Worm (Caenorhabditis elegans) whole organism, L4 larva: ENCODE measurements around the gene col-69.

ENCODE experiments used
- D1046.2 ChIP-seq: fragments of 200-800 bp; sonication (Bioruptor generic); IDR thresholded peaks from 2 replicates; pipeline ENCODE4 v1.3.6; 2022; ENCODE audit warnings: missing genetic modification characterization, missing compliant biosample characterization
- F10B5.3 ChIP-seq: sonication (generic microtip); optimal IDR thresholded peaks from 2 replicates; lab custom pipeline; 2016; ENCODE audit warnings: mild to moderate bottlenecking, missing genetic modification characterization, missing compliant biosample characterization
- F49E8.2 ChIP-seq: sonication (generic microtip); optimal IDR thresholded peaks from 2 replicates; lab custom pipeline; 2016; ENCODE audit warnings: missing compliant biosample characterization, mild to moderate bottlenecking, missing genetic modification characterization, borderline replicate concordance
- T20F7.1 ChIP-seq: fragments of 200-800 bp; sonication (Bioruptor generic); optimal IDR thresholded peaks from 2 replicates; lab custom pipeline; 2018; ENCODE audit warnings: mild to moderate bottlenecking, missing genetic modification characterization, missing compliant biosample characterization
- T26A8.4 ChIP-seq: fragments of 200-800 bp; sonication (Bioruptor generic); IDR thresholded peaks from 2 replicates; pipeline ENCODE4 v1.3.6; 2022; ENCODE audit warnings: missing genetic modification characterization, missing compliant biosample characterization
- Y105C5A.15 ChIP-seq: fragments of 200-800 bp; sonication (Bioruptor generic); IDR thresholded peaks from 2 replicates; pipeline ENCODE4 v1.3.6; 2022; ENCODE audit warnings: missing genetic modification characterization, missing compliant biosample characterization
- Y5F2A.4 ChIP-seq: fragments of 200-800 bp; sonication (Bioruptor generic); optimal IDR thresholded peaks from 2 replicates; lab custom pipeline; 2018; ENCODE audit warnings: mild to moderate bottlenecking, missing genetic modification characterization, missing compliant biosample characterization
- aha-1 ChIP-seq: fragments of 150-350 bp; peaks from one replicate; lab custom pipeline; 2014; ENCODE audit warnings: missing biosample characterization, missing genetic modification characterization
- aly-2 ChIP-seq: sonication (generic microtip); optimal IDR thresholded peaks from 2 replicates; lab custom pipeline; 2018; ENCODE audit warnings: missing biosample characterization, missing genetic modification characterization
- arid-1 ChIP-seq: fragments of 200-800 bp; sonication (Bioruptor generic); conservative IDR thresholded peaks from 2 replicates; pipeline ENCODE4 v1.3.6; 2022; ENCODE audit warnings: missing genetic modification reagents, missing genetic modification characterization, missing compliant biosample characterization
- ceh-20 ChIP-seq: fragments of 200-800 bp; sonication (Bioruptor generic); IDR thresholded peaks from 2 replicates; pipeline ENCODE4 v1.3.6; 2022; ENCODE audit warnings: missing genetic modification reagents, missing genetic modification characterization, missing compliant biosample characterization
- cey-2 ChIP-seq: sonication (generic microtip); optimal IDR thresholded peaks from 3 replicates; lab custom pipeline; 2017; ENCODE audit warnings: missing genetic modification characterization, mild to moderate bottlenecking, missing compliant biosample characterization, antibody characterized with exemption, borderline replicate concordance; ENCODE audit not compliant: insufficient read depth
- daf-12 ChIP-seq: fragments of 150-350 bp; optimal IDR thresholded peaks from 2 replicates; lab custom pipeline; 2014; ENCODE audit warnings: missing biosample characterization, missing genetic modification reagents, missing genetic modification characterization
- daf-19 ChIP-seq: fragments of 200-800 bp; sonication (Bioruptor generic); conservative IDR thresholded peaks from 2 replicates; pipeline ENCODE4 v1.3.6; 2022; ENCODE audit warnings: missing genetic modification characterization, missing compliant biosample characterization
- daf-8 ChIP-seq: fragments of 200-800 bp; sonication (Bioruptor generic); IDR thresholded peaks from 2 replicates; pipeline ENCODE4 v1.3.6; 2022; ENCODE audit warnings: missing genetic modification characterization, missing compliant biosample characterization
- dmd-6 ChIP-seq: fragments of 200-800 bp; sonication (Bioruptor generic); IDR thresholded peaks from 2 replicates; pipeline ENCODE4 v1.3.6; 2022; ENCODE audit warnings: missing genetic modification reagents, missing genetic modification characterization, missing compliant biosample characterization
- dpl-1 ChIP-seq: fragments of 150-350 bp; optimal IDR thresholded peaks from 2 replicates; lab custom pipeline; 2014; ENCODE audit warnings: missing biosample characterization, missing genetic modification reagents, missing genetic modification characterization
- dve-1 ChIP-seq: sonication (generic microtip); optimal IDR thresholded peaks from 2 replicates; lab custom pipeline; 2017; ENCODE audit warnings: antibody characterized with exemption, mild to moderate bottlenecking, missing genetic modification characterization, missing compliant biosample characterization; ENCODE audit not compliant: insufficient read depth
- egl-27 ChIP-seq: sonication (generic microtip); optimal IDR thresholded peaks from 3 replicates; lab custom pipeline; 2017; ENCODE audit warnings: missing biosample characterization, missing genetic modification reagents, missing genetic modification characterization
- hif-1 ChIP-seq, 2 experiments: sonication (generic microtip); optimal IDR thresholded peaks; 2 replicates each; lab custom pipeline; 2016 to 2017; ENCODE audit warnings: missing compliant biosample characterization in 2 of 2, missing genetic modification characterization in 2 of 2, missing genetic modification reagents in 2 of 2, missing genotype in 2 of 2, mild to moderate bottlenecking in 1 of 2
- hlh-30 ChIP-seq: sonication (generic microtip); optimal IDR thresholded peaks from 2 replicates; lab custom pipeline; 2017; ENCODE audit warnings: antibody characterized with exemption, mild to moderate bottlenecking, missing genetic modification characterization, missing compliant biosample characterization; ENCODE audit not compliant: insufficient read depth
- hmg-1.1 ChIP-seq: fragments of 200-800 bp; sonication (Bioruptor generic); IDR thresholded peaks from 2 replicates; pipeline ENCODE4 v1.3.6; 2022; ENCODE audit warnings: missing genetic modification reagents, missing genetic modification characterization, missing compliant biosample characterization
- jun-1 ChIP-seq: fragments of 150-350 bp; optimal IDR thresholded peaks from 2 replicates; lab custom pipeline; 2014; ENCODE audit warnings: missing biosample characterization, missing genetic modification reagents, missing genetic modification characterization
- lin-13 ChIP-seq: fragments of 150-350 bp; optimal IDR thresholded peaks from 2 replicates; lab custom pipeline; 2014; ENCODE audit warnings: missing biosample characterization, missing genetic modification reagents, missing genetic modification characterization
- lin-38 ChIP-seq: fragments of 200-800 bp; sonication (Bioruptor generic); IDR thresholded peaks from 2 replicates; pipeline ENCODE4 v1.3.6; 2022; ENCODE audit warnings: missing genetic modification reagents, missing genetic modification characterization, missing compliant biosample characterization
- lir-3 ChIP-seq: sonication (generic microtip); optimal IDR thresholded peaks from 2 replicates; lab custom pipeline; 2016; ENCODE audit warnings: mild to moderate bottlenecking, missing genetic modification characterization, missing compliant biosample characterization
- lsy-2 ChIP-seq, 2 experiments: fragments of 150-350 bp in 1 of 2; sonication (generic microtip) in 1 of 2; optimal IDR thresholded peaks; 2 replicates each; lab custom pipeline; 2014 to 2017; ENCODE audit warnings: missing biosample characterization in 2 of 2, missing genetic modification characterization in 2 of 2
- mep-1 ChIP-seq: fragments of 150-350 bp; sonication (generic microtip); optimal IDR thresholded peaks from 3 replicates; lab custom pipeline; 2014; ENCODE audit warnings: missing biosample characterization, missing genetic modification characterization
- nhr-102 ChIP-seq: sonication (generic microtip); optimal IDR thresholded peaks from 2 replicates; lab custom pipeline; 2016; ENCODE audit warnings: mild to moderate bottlenecking, missing genetic modification characterization, moderate library complexity, missing compliant biosample characterization
- nhr-11 ChIP-seq: fragments of 150-350 bp; optimal IDR thresholded peaks from 2 replicates; lab custom pipeline; 2014; ENCODE audit warnings: missing biosample characterization, missing genetic modification characterization
- nhr-111 ChIP-seq: fragments of 200-800 bp; sonication (Bioruptor generic); optimal IDR thresholded peaks from 2 replicates; lab custom pipeline; 2018; ENCODE audit warnings: mild to moderate bottlenecking, missing genetic modification characterization, missing compliant biosample characterization
- nhr-41 ChIP-seq: fragments of 200-800 bp; sonication (Bioruptor generic); IDR thresholded peaks from 2 replicates; pipeline ENCODE4 v1.3.6; 2022; ENCODE audit warnings: missing genetic modification reagents, missing genetic modification characterization, missing compliant biosample characterization
- nhr-6 ChIP-seq: fragments of 150-350 bp; optimal IDR thresholded peaks from 2 replicates; lab custom pipeline; 2014; ENCODE audit warnings: missing biosample characterization, missing genetic modification characterization
- pha-4 ChIP-seq, 2 experiments: fragments of 150-350 bp in 1 of 2; fragments of 200-800 bp in 1 of 2; sonication (Bioruptor generic) in 1 of 2; IDR thresholded peaks in 1 of 2; optimal IDR thresholded peaks in 1 of 2; 2 replicates each; pipeline versions ENCODE4 v1.3.6 to Lab custom; 2014 to 2022; ENCODE audit warnings: missing genetic modification characterization in 2 of 2, missing genetic modification reagents in 2 of 2, missing biosample characterization in 1 of 2, missing compliant biosample characterization in 1 of 2
- php-3 ChIP-seq: fragments of 200-800 bp; sonication (Bioruptor generic); IDR thresholded peaks from 2 replicates; pipeline ENCODE4 v1.3.6; 2022; ENCODE audit warnings: missing genetic modification reagents, missing genetic modification characterization, missing compliant biosample characterization
- pqm-1 ChIP-seq: sonication (generic microtip); optimal IDR thresholded peaks from 2 replicates; lab custom pipeline; 2017; ENCODE audit warnings: missing biosample characterization, missing genetic modification characterization
- saeg-2 ChIP-seq: fragments of 200-800 bp; sonication (Bioruptor generic); IDR thresholded peaks from 2 replicates; pipeline ENCODE4 v1.3.6; 2022; ENCODE audit warnings: missing genetic modification reagents, missing genetic modification characterization, missing compliant biosample characterization
- sdz-12 ChIP-seq: fragments of 200-800 bp; sonication (Bioruptor generic); optimal IDR thresholded peaks from 2 replicates; lab custom pipeline; 2018; ENCODE audit warnings: mild to moderate bottlenecking, missing genetic modification characterization, missing compliant biosample characterization
- spr-3 ChIP-seq: fragments of 200-800 bp; sonication (Bioruptor generic); optimal IDR thresholded peaks from 2 replicates; lab custom pipeline; 2018; ENCODE audit warnings: mild to moderate bottlenecking, missing genetic modification characterization, missing compliant biosample characterization
- tag-97 ChIP-seq: fragments of 200-800 bp; sonication (Bioruptor generic); IDR thresholded peaks from 2 replicates; pipeline ENCODE4 v1.3.6; 2022; ENCODE audit warnings: missing genetic modification characterization, missing compliant biosample characterization
- unc-130 ChIP-seq: sonication (generic microtip); optimal IDR thresholded peaks from 2 replicates; lab custom pipeline; 2016; ENCODE audit warnings: missing genetic modification reagents, missing genetic modification characterization, missing compliant biosample characterization
- unc-62 ChIP-seq, 3 experiments: fragments of 150-350 bp in 1 of 3; sonication (generic microtip); optimal IDR thresholded peaks in 2 of 3; peaks in 1 of 3; 1 replicate in 1 of 3; 2 replicates in 2 of 3; lab custom pipeline; 2014 to 2017; ENCODE audit warnings: missing biosample characterization in 3 of 3, missing genetic modification characterization in 3 of 3, missing genetic modification reagents in 3 of 3, missing genotype in 1 of 3
- zip-11 ChIP-seq: fragments of 200-800 bp; sonication (Bioruptor generic); IDR thresholded peaks from 2 replicates; pipeline ENCODE4 v1.3.6; 2022; ENCODE audit warnings: missing genetic modification characterization, missing compliant biosample characterization
- zip-2 ChIP-seq: fragments of 150-350 bp; optimal IDR thresholded peaks from 2 replicates; lab custom pipeline; 2014; ENCODE audit warnings: missing biosample characterization, missing genetic modification characterization
- ztf-7 ChIP-seq: fragments of 150-350 bp; optimal IDR thresholded peaks from 2 replicates; lab custom pipeline; 2014; ENCODE audit warnings: missing biosample characterization, missing genetic modification characterization

Gene col-69

DNA sequence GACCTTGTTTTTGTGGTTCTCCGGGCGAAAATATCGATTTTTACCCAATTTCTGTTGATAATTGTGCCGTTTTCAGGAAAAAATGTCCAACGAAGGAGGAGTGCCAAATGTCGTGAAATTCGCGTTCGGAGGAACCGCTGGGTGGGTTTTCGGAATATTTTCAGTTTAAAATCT lies 19.1 kb downstream of the col-69 start, which contains the start of gene misc-1:
Gene misc-1, plus strand, starts transcription at position 75 of the 174 bp plus-strand sequence.
- TF ChIP-seq sdz-12 (GFP tag; lab: Kevin White, UChicago) (no peak), T26A8.4 (no peak), dmd-6 (GFP tag; lab: Robert Waterston, UW) (no peak), zip-11 (GFP tag; lab: Robert Waterston, UW) (no peak), tag-97 (GFP tag; lab: Robert Waterston, UW) (no peak), nhr-111 (GFP tag; lab: Kevin White, UChicago) (no peak), lir-3 (tag; lab: Kevin White, UChicago) (no peak), cey-2 (tag; lab: Kevin White, UChicago) (no peak), jun-1 (tag; lab: Kevin White, UChicago) (no peak), ztf-7 (no peak), zip-2 (tag; lab: Kevin White, UChicago) (no peak), egl-27 (tag; lab: Kevin White, UChicago) (no peak), F49E8.2 (tag; lab: Kevin White, UChicago) (no peak), daf-8 (GFP tag; lab: Robert Waterston, UW) (no peak)

ce11 chrII:285627-286550 lies 19.7 kb downstream of the col-69 start, which contains the start of gene B0432.10:
Gene B0432.10 (minus strand): TSS chrII:286275.
- TF ChIP-seq T26A8.4 (peak; percentile 69; the same call in 1 of the 2 replicates), Y105C5A.15 (no peak), F49E8.2 (tag; lab: Kevin White, UChicago) (no peak), dve-1 (tag; lab: Kevin White, UChicago) (peak; percentile 86), lin-13 (peak; percentile 62), unc-62 (GFP tag; optimal IDR thresholded peaks at IDR 0.05 in 1 of 2; lab: Kevin White, UChicago) (peak in 1 of 2 experiments; percentile 77), unc-62 (tag; optimal IDR thresholded peaks at IDR 0.05; lab: Kevin White, UChicago) (no peak), hmg-1.1 (GFP tag; lab: Robert Waterston, UW) (peak; percentile 42; the same call in 1 of the 2 replicates), unc-130 (no peak), T20F7.1 (GFP tag; lab: Kevin White, UChicago) (peak; percentile 85), pha-4 (GFP tag; IDR thresholded peaks at IDR 0.05; lab: Robert Waterston, UW) (peak; percentile 51; the same call in 1 of the 2 replicates), pha-4 (tag; optimal IDR thresholded peaks at IDR 0.05; lab: Kevin White, UChicago) (peak; percentile 92), dmd-6 (GFP tag; lab: Robert Waterston, UW) (peak; percentile 71), daf-19 (GFP tag; lab: Robert Waterston, UW) (0 out of 2 replicates have a peak, but pooled peaks have one; percentile 20), pqm-1 (tag; lab: Kevin White, UChicago) (peak; percentile 19), php-3 (GFP tag; lab: Robert Waterston, UW) (no peak), Y5F2A.4 (no peak), dpl-1 (GFP tag; lab: Kevin White, UChicago) (peak; percentile 96), aly-2 (tag; lab: Kevin White, UChicago) (no peak), nhr-11 (peak; percentile 25), lin-38 (peak; percentile 86), aha-1 (tag; lab: Kevin White, UChicago) (peak; percentile 95), spr-3 (GFP tag; lab: Kevin White, UChicago) (peak; percentile 11), saeg-2 (GFP tag; lab: Robert Waterston, UW) (no peak), D1046.2 (GFP tag; lab: Robert Waterston, UW) (no peak), lsy-2 (tag; optimal IDR thresholded peaks at IDR 0.05; lab: Kevin White, UChicago) (peak in 1 of 2 experiments; percentile 91), daf-12 (tag; lab: Kevin White, UChicago) (no peak), nhr-6 (tag; lab: Kevin White, UChicago) (peak; percentile 20), mep-1 (tag; lab: Kevin White, UChicago) (peak; percentile 79), nhr-41 (no peak), hif-1 (tag; optimal IDR thresholded peaks at IDR 0.05; lab: Kevin White, UChicago) (peak in 1 of 2 experiments; percentile 7), hlh-30 (tag; lab: Kevin White, UChicago) (peak; percentile 65), ceh-20 (GFP tag; lab: Robert Waterston, UW) (peak; percentile 62; the same call in 1 of the 2 replicates), arid-1 (GFP tag; lab: Robert Waterston, UW) (0 out of 2 replicates have a peak, but pooled peaks have one; percentile 44), nhr-102 (tag; lab: Kevin White, UChicago) (peak; percentile 33), F10B5.3 (tag; lab: Kevin White, UChicago) (peak; percentile 51)
